Fruit fly (Drosophila melanogaster): ENCODE data around the gene Tollo.

DNA sequence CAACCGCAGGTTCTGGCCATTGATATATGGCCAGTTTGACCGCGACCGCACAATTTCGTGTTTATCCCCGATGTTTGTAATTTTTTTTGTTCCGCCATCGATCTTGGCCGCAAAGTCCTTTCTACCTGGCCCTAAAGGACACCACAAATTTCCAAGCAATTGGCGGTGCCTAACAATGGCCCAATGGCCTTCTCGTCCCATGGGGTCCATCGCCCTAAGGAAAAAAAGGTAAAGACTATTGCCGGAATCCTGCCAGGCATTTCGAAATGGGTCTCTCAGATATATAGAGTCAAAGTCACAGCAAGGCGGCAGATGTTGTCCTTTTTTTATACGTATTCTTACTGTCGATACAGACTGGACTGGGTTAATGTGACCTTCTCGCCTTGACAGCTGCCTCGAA is 26.6 kb downstream of the Tollo start:
- TF ChIP-seq Sp1 (GFP tag; optimal IDR thresholded peaks at IDR 0.05) (no peak), woc (GFP tag; optimal IDR thresholded peaks at IDR 0.05) (no peak), Abd-B (GFP tag; optimal IDR thresholded peaks at IDR 0.05) (no peak), sage (GFP tag; optimal IDR thresholded peaks at IDR 0.05) (no peak), OdsH (GFP tag; optimal IDR thresholded peaks at IDR 0.05) (no peak), usp (GFP tag; optimal IDR thresholded peaks at IDR 0.05) (no peak), Myc (optimal IDR thresholded peaks at IDR 0.05) (no peak), psq (GFP tag; optimal IDR thresholded peaks at IDR 0.05) (no peak), pan (optimal IDR thresholded peaks at IDR 0.05) (no peak), Hr83 (GFP tag; optimal IDR thresholded peaks at IDR 0.05; ENCODE audit: poor library complexity, severe bottlenecking) (no peak), Dfd (GFP tag; optimal IDR thresholded peaks at IDR 0.05) (no peak)

All from whole organism, wandering third instar larva.